Worm (Caenorhabditis elegans): ENCODE measurements around the gene rcs-1.
A peak's percentile ranks its signal among the peaks of the same experiment; 100 is the strongest.

The rcs-1 gene

DNA sequence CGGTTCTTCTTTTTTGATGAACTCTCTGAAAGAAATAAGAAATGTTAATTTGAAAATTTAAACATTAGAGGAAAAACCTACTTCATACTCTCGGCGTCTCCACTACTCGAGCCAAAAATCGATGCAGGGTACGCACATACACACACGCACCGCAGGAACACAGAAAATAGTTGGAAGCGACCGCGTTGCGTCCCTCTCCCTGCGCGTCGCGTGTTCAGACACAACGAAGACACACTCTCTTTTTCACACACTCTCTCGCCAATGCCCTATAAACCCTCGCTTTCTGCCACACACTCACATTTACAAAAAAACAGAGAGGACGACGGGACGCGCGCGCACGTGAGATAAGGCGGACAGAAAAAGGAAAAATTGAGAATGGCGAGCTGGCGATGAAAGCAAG lies 17.4 kb downstream of the rcs-1 start, which contains the start of gene R04E5.9 (continued):
- no peak for TF ChIP-seq zfp-2 (tag; optimal IDR thresholded peaks at IDR 0.05)
- TF ChIP-seq D1046.2 (GFP tag; IDR thresholded peaks at IDR 0.05) = peak; percentile 65; the same call in 1 of the 2 replicates
- TF ChIP-seq madf-9 (GFP tag; conservative IDR thresholded peaks at IDR 0.05) = peak; percentile 71; the same call in 1 of the 2 replicates
- TF ChIP-seq daf-12 (tag; optimal IDR thresholded peaks at IDR 0.05) = no peak
- TF ChIP-seq ctbp-1 (GFP tag; IDR thresholded peaks at IDR 0.05) = peak; percentile 80
- peak; percentile 50 for TF ChIP-seq ama-1 (optimal IDR thresholded peaks at IDR 0.05)
- TF ChIP-seq hlh-30 (tag; optimal IDR thresholded peaks at IDR 0.05; ENCODE audit: insufficient read depth) = peak; percentile 98
- peak; percentile 77 for TF ChIP-seq ceh-28 (tag; optimal IDR thresholded peaks at IDR 0.05)
- TF ChIP-seq dmd-6 (GFP tag; IDR thresholded peaks at IDR 0.05) = peak; percentile 95
- no peak for TF ChIP-seq sdz-12 (GFP tag; optimal IDR thresholded peaks at IDR 0.05)
- TF ChIP-seq dve-1 (tag; optimal IDR thresholded peaks at IDR 0.05; ENCODE audit: insufficient read depth) = peak; percentile 93
- peak; percentile 42 for TF ChIP-seq ztf-7 (tag; optimal IDR thresholded peaks at IDR 0.05)
- no peak for TF ChIP-seq ceh-82 (tag; optimal IDR thresholded peaks at IDR 0.05)
- no peak for TF ChIP-seq nhr-111 (GFP tag; optimal IDR thresholded peaks at IDR 0.05)
- no peak for TF ChIP-seq attf-4 (tag; optimal IDR thresholded peaks at IDR 0.05)
- TF ChIP-seq jun-1 (tag; optimal IDR thresholded peaks at IDR 0.05) = peak; percentile 52
- TF ChIP-seq tag-97 (GFP tag; IDR thresholded peaks at IDR 0.05) = no peak
- no peak for TF ChIP-seq Y5F2A.4 (GFP tag; optimal IDR thresholded peaks at IDR 0.05)
- TF ChIP-seq arid-1 (GFP tag; conservative IDR thresholded peaks at IDR 0.05) = peak; percentile 74
- peak; percentile 7 to 46 for TF ChIP-seq daf-16 (GFP tag; optimal IDR thresholded peaks at IDR 0.05)
- TF ChIP-seq daf-16 (tag; optimal IDR thresholded peaks at IDR 0.05) = peak; percentile 85
- TF ChIP-seq nhr-76 (tag; optimal IDR thresholded peaks at IDR 0.05) = no peak
- TF ChIP-seq mdt-29 (GFP tag; IDR thresholded peaks at IDR 0.05) = no peak
- no peak for TF ChIP-seq F10B5.3 (tag; optimal IDR thresholded peaks at IDR 0.05)
- no peak for TF ChIP-seq unc-39 (tag; optimal IDR thresholded peaks at IDR 0.05)
- TF ChIP-seq daf-8 (GFP tag; IDR thresholded peaks at IDR 0.05) = no peak
- no peak for TF ChIP-seq dmd-9 (GFP tag; IDR thresholded peaks at IDR 0.05)
- TF ChIP-seq zip-2 (tag; optimal IDR thresholded peaks at IDR 0.05) = no peak
- no peak for TF ChIP-seq lin-29 (GFP tag; IDR thresholded peaks at IDR 0.05)
- TF ChIP-seq pha-4 (GFP tag; IDR thresholded peaks at IDR 0.05) = peak; percentile 58; the same call in 1 of the 2 replicates
- peak; percentile 33 for TF ChIP-seq pha-4 (tag; optimal IDR thresholded peaks at IDR 0.05)
- no peak for TF ChIP-seq cey-2 (tag; optimal IDR thresholded peaks at IDR 0.05; ENCODE audit: borderline replicate concordance, insufficient read depth)
- peak; percentile 89 for TF ChIP-seq hmg-1.1 (GFP tag; IDR thresholded peaks at IDR 0.05)
- TF ChIP-seq hlh-11 (tag; optimal IDR thresholded peaks at IDR 0.05) = peak; percentile 96
- peak; percentile 65; the same call in 1 of the 2 replicates for TF ChIP-seq lin-1 (GFP tag; IDR thresholded peaks at IDR 0.05)
- peak; percentile 93 for TF ChIP-seq nhr-77 (tag; optimal IDR thresholded peaks at IDR 0.05)
- peak; percentile 72 for TF ChIP-seq T20F7.1 (GFP tag; optimal IDR thresholded peaks at IDR 0.05)
- peak; percentile 78 for TF ChIP-seq T26A8.4 (GFP tag; IDR thresholded peaks at IDR 0.05)
- TF ChIP-seq nhr-42 (GFP tag; IDR thresholded peaks at IDR 0.05) = peak; percentile 47; the same call in 1 of the 2 replicates
- TF ChIP-seq nhr-41 (GFP tag; IDR thresholded peaks at IDR 0.05) = peak; percentile 66; the same call in 1 of the 2 replicates
- TF ChIP-seq egl-27 (tag; optimal IDR thresholded peaks at IDR 0.05) = no peak
- no peak for TF ChIP-seq snpc-4 (tag; optimal IDR thresholded peaks at IDR 0.05)
- TF ChIP-seq lin-15B (tag; optimal IDR thresholded peaks at IDR 0.05) = no peak
- peak; percentile 70 to 84 for TF ChIP-seq lsy-2 (tag; optimal IDR thresholded peaks at IDR 0.05)
- peak; percentile 87 to 99 for TF ChIP-seq mdl-1 (tag; optimal IDR thresholded peaks at IDR 0.05)
- peak in 1 of 2 experiments; percentile 99 for TF ChIP-seq unc-62 (GFP tag; optimal IDR thresholded peaks at IDR 0.05 in 1 of 2)
- TF ChIP-seq unc-62 (tag; optimal IDR thresholded peaks at IDR 0.05) = no peak
- no peak for TF ChIP-seq zag-1 (tag; optimal IDR thresholded peaks at IDR 0.05)
- peak; percentile 42 for TF ChIP-seq pqm-1 (tag; optimal IDR thresholded peaks at IDR 0.05)
- TF ChIP-seq snpc-1.2 (GFP tag; IDR thresholded peaks at IDR 0.05) = no peak
- peak; percentile 90 for TF ChIP-seq fkh-10 (GFP tag; optimal IDR thresholded peaks at IDR 0.05)
- TF ChIP-seq hif-1 (tag; optimal IDR thresholded peaks at IDR 0.05) = peak; percentile 24 to 89
